Fruit fly (Drosophila melanogaster) whole organism, embryonic: ENCODE data around the gene Vti1a.

Source experiments
- CG15479 ChIP-seq: fragments of 200-800 bp; sonication (Bioruptor generic); optimal IDR thresholded peaks from 3 replicates; lab custom pipeline; 2019; ENCODE audit warnings: missing biosample characterization, mild to moderate bottlenecking, missing genetic modification characterization, moderate library complexity
- Dp ChIP-seq: fragments of 200-800 bp; sonication (Bioruptor generic); optimal IDR thresholded peaks from 2 replicates; lab custom pipeline; 2018; ENCODE audit warnings: missing biosample characterization, mild to moderate bottlenecking, missing genetic modification characterization, moderate library complexity
- cad ChIP-seq: fragments of >200 bp; optimal IDR thresholded peaks from 2 replicates; lab custom pipeline; 2017; ENCODE audit warnings: missing biosample characterization, missing genetic modification characterization
- grau ChIP-seq: fragments of 200-800 bp; optimal IDR thresholded peaks from 3 replicates; lab custom pipeline; 2019; ENCODE audit warnings: missing biosample characterization, mild to moderate bottlenecking, missing genetic modification characterization, moderate library complexity

- no peak for TF ChIP-seq Dp (GFP tag; lab: Kevin White, UChicago)
- TF ChIP-seq CG15479 (GFP tag; lab: Kevin White, UChicago) = no peak
- no peak for TF ChIP-seq grau (tag; lab: Kevin White, UChicago)
- TF ChIP-seq cad (GFP tag; lab: Kevin White, UChicago) = peak; percentile 4
These were observed 5.0 kb upstream of the Vti1a start for dm6 chr3L:697724-698123.
